Fruit fly (Drosophila melanogaster) whole organism, embryonic: ENCODE results near the gene CG2691.

Source experiments
- ATbp ChIP-seq: fragments of 200-800 bp; sonication (Bioruptor generic); optimal IDR thresholded peaks from 2 replicates; lab custom pipeline; 2017; ENCODE audit warnings: missing biosample characterization, mild to moderate bottlenecking, missing genetic modification characterization, missing genetic modification reagents
- Adf1 ChIP-seq: fragments of 200-800 bp; sonication (Bioruptor generic); IDR thresholded peaks from 2 replicates; pipeline ENCODE4 v1.3.6; 2022; ENCODE audit warnings: missing biosample characterization, missing genetic modification characterization
- Aef1 ChIP-seq: fragments of 200-800 bp; sonication (Bioruptor generic); IDR thresholded peaks from 3 replicates; pipeline ENCODE4 v1.3.6; 2022; ENCODE audit warnings: missing biosample characterization, missing genetic modification characterization
- B-H1 ChIP-seq: fragments of 200-800 bp; sonication (Bioruptor generic); IDR thresholded peaks from 3 replicates; pipeline ENCODE4 v1.3.6; 2022; ENCODE audit warnings: missing biosample characterization, missing genetic modification characterization
- BEAF-32 ChIP-seq: fragments of 200-800 bp; sonication (Bioruptor generic); optimal IDR thresholded peaks from 3 replicates; lab custom pipeline; 2017; ENCODE audit warnings: missing biosample characterization, missing genetic modification characterization, mild to moderate bottlenecking, moderate library complexity, missing genetic modification reagents
- CG10147 ChIP-seq: fragments of 200-800 bp; sonication (Bioruptor generic); optimal IDR thresholded peaks from 2 replicates; lab custom pipeline; 2019; ENCODE audit warnings: missing biosample characterization, mild to moderate bottlenecking, missing genetic modification characterization, moderate library complexity
- CG11093 ChIP-seq: fragments of 200-800 bp; sonication (Bioruptor generic); IDR thresholded peaks from 3 replicates; pipeline ENCODE4 v1.3.6; 2022; ENCODE audit warnings: missing biosample characterization, missing genetic modification characterization
- CG12942 ChIP-seq: fragments of 200-800 bp; sonication (Bioruptor generic); optimal IDR thresholded peaks from 3 replicates; lab custom pipeline; 2016; ENCODE audit warnings: missing biosample characterization, missing genetic modification characterization
- CG14965 ChIP-seq: fragments of 200-800 bp; sonication (Bioruptor generic); optimal IDR thresholded peaks from 2 replicates; lab custom pipeline; 2016; ENCODE audit warnings: missing biosample characterization, missing genetic modification characterization, borderline replicate concordance
- CG15011 ChIP-seq: fragments of 200-800 bp; sonication (Bioruptor generic); optimal IDR thresholded peaks from 3 replicates; lab custom pipeline; 2018; ENCODE audit warnings: missing biosample characterization, mild to moderate bottlenecking, missing genetic modification characterization
- CG16863 ChIP-seq: fragments of 200-800 bp; sonication (Bioruptor generic); optimal IDR thresholded peaks from 3 replicates; lab custom pipeline; 2016; ENCODE audit warnings: missing biosample characterization, missing genetic modification characterization
- CG17568 ChIP-seq: fragments of 200-800 bp; sonication (Bioruptor generic); optimal IDR thresholded peaks from 2 replicates; lab custom pipeline; 2018; ENCODE audit warnings: missing biosample characterization, mild to moderate bottlenecking, missing genetic modification characterization, moderate library complexity
- CG18599 ChIP-seq: fragments of 200-800 bp; sonication (Bioruptor generic); optimal IDR thresholded peaks from 3 replicates; lab custom pipeline; 2017; ENCODE audit warnings: missing biosample characterization, missing genetic modification characterization, mild to moderate bottlenecking, moderate library complexity, missing genetic modification reagents
- CG18619 ChIP-seq: fragments of 200-800 bp; sonication (Bioruptor generic); optimal IDR thresholded peaks from 3 replicates; lab custom pipeline; 2017; ENCODE audit warnings: missing biosample characterization, mild to moderate bottlenecking, missing genetic modification characterization
- CG2678 ChIP-seq: fragments of 200-800 bp; sonication (Bioruptor generic); optimal IDR thresholded peaks from 3 replicates; lab custom pipeline; 2019; ENCODE audit warnings: missing biosample characterization, mild to moderate bottlenecking, missing genetic modification characterization, moderate library complexity
- CG30403 ChIP-seq: fragments of 200-800 bp; sonication (Bioruptor generic); optimal IDR thresholded peaks from 3 replicates; lab custom pipeline; 2016; ENCODE audit warnings: missing biosample characterization, missing genetic modification characterization
- CG31365 ChIP-seq: fragments of 200-800 bp; sonication (Bioruptor generic); optimal IDR thresholded peaks from 2 replicates; lab custom pipeline; 2018; ENCODE audit warnings: missing biosample characterization, mild to moderate bottlenecking, missing genetic modification characterization
- CG33213 ChIP-seq: fragments of 200-800 bp; sonication (Bioruptor generic); optimal IDR thresholded peaks from 3 replicates; lab custom pipeline; 2016; ENCODE audit warnings: missing biosample characterization, missing genetic modification characterization
- CG5180 ChIP-seq: fragments of 200-800 bp; sonication (Bioruptor generic); optimal IDR thresholded peaks from 3 replicates; lab custom pipeline; 2017; ENCODE audit warnings: missing biosample characterization, missing genetic modification characterization, mild to moderate bottlenecking, moderate library complexity, missing genetic modification reagents
- CG7357 ChIP-seq: fragments of 200-800 bp; sonication (Bioruptor generic); IDR thresholded peaks from 3 replicates; pipeline ENCODE4 v1.3.6; 2022; ENCODE audit warnings: missing biosample characterization, missing genetic modification characterization
- CG7372 ChIP-seq: fragments of 200-800 bp; sonication (Bioruptor generic); IDR thresholded peaks from 2 replicates; pipeline ENCODE4 v1.3.6; 2022; ENCODE audit warnings: missing biosample characterization, missing genetic modification characterization
- CG8388 ChIP-seq: fragments of 200-800 bp; sonication (Bioruptor generic); optimal IDR thresholded peaks from 2 replicates; lab custom pipeline; 2019; ENCODE audit warnings: missing biosample characterization, mild to moderate bottlenecking, missing genetic modification characterization, moderate library complexity
- Chrac-16 ChIP-seq: fragments of 200-800 bp; sonication (Bioruptor generic); optimal IDR thresholded peaks from 3 replicates; lab custom pipeline; 2016; ENCODE audit warnings: missing biosample characterization, missing genetic modification characterization
- Drgx ChIP-seq: fragments of 200-800 bp; sonication (Bioruptor generic); IDR thresholded peaks from 2 replicates; pipeline ENCODE4 v1.3.6; 2022; ENCODE audit warnings: missing biosample characterization, missing genetic modification characterization
- E2f2 ChIP-seq: fragments of 200-800 bp; sonication (Bioruptor generic); IDR thresholded peaks from 2 replicates; pipeline ENCODE4 v1.3.6; 2022; ENCODE audit warnings: missing biosample characterization, missing genetic modification characterization
- Hmr ChIP-seq: fragments of 200-800 bp; sonication (Bioruptor generic); optimal IDR thresholded peaks from 3 replicates; lab custom pipeline; 2017; ENCODE audit warnings: mild to moderate bottlenecking, missing biosample characterization, missing genetic modification reagents, missing genetic modification characterization
- Lim3 ChIP-seq: fragments of 200-800 bp; sonication (Bioruptor generic); IDR thresholded peaks from 2 replicates; pipeline ENCODE4 v1.3.6; 2022; ENCODE audit warnings: missing biosample characterization, missing genetic modification characterization
- Pdp1 ChIP-seq, 2 experiments: fragments of 200-800 bp; sonication (Bioruptor generic); optimal IDR thresholded peaks; 3 replicates each; lab custom pipeline; 2016; ENCODE audit warnings: missing biosample characterization in 2 of 2, missing genetic modification characterization in 2 of 2, mild to moderate bottlenecking in 1 of 2, moderate library complexity in 1 of 2
- Ptx1 ChIP-seq: fragments of 200-800 bp; sonication (Bioruptor generic); IDR thresholded peaks from 2 replicates; pipeline ENCODE4 v1.3.6; 2022; ENCODE audit warnings: missing biosample characterization, missing genetic modification characterization
- Sox100B ChIP-seq: fragments of 200-800 bp; sonication (Bioruptor generic); optimal IDR thresholded peaks from 3 replicates; lab custom pipeline; 2018; ENCODE audit warnings: missing biosample characterization, mild to moderate bottlenecking, missing genetic modification characterization
- YL-1 ChIP-seq: fragments of 200-800 bp; sonication (Bioruptor generic); optimal IDR thresholded peaks from 3 replicates; lab custom pipeline; 2017; ENCODE audit warnings: missing biosample characterization, mild to moderate bottlenecking, missing genetic modification characterization
- ac ChIP-seq: fragments of 200-800 bp; sonication (Bioruptor generic); optimal IDR thresholded peaks from 3 replicates; lab custom pipeline; 2017; ENCODE audit warnings: missing biosample characterization, mild to moderate bottlenecking, missing genetic modification characterization
- ara ChIP-seq: fragments of 200-800 bp; sonication (Bioruptor generic); IDR thresholded peaks from 2 replicates; pipeline ENCODE4 v1.3.6; 2022; ENCODE audit warnings: missing biosample characterization, missing genetic modification characterization
- ash1 ChIP-seq: fragments of 200-800 bp; sonication (Bioruptor generic); optimal IDR thresholded peaks from 2 replicates; lab custom pipeline; 2018; ENCODE audit warnings: missing biosample characterization, mild to moderate bottlenecking, missing genetic modification characterization
- bcd ChIP-seq: fragments of 200-800 bp; sonication (Bioruptor generic); optimal IDR thresholded peaks from 2 replicates; lab custom pipeline; 2017; ENCODE audit warnings: missing biosample characterization, mild to moderate bottlenecking, missing genetic modification characterization
- chif ChIP-seq, 2 experiments: fragments of 200-800 bp; sonication (Bioruptor generic); optimal IDR thresholded peaks; 3 replicates each; lab custom pipeline; 2016; ENCODE audit warnings: missing biosample characterization in 2 of 2, missing genetic modification characterization in 2 of 2
- chinmo ChIP-seq: fragments of 200-800 bp; sonication (Bioruptor generic); IDR thresholded peaks from 4 replicates; pipeline ENCODE4 v1.3.6; 2022; ENCODE audit warnings: missing biosample characterization, missing genetic modification characterization; ENCODE audit not compliant: partially characterized antibody
- ci ChIP-seq: fragments of 200-800 bp; sonication (Bioruptor generic); IDR thresholded peaks from 3 replicates; pipeline ENCODE4 v1.3.6; 2022; ENCODE audit warnings: missing biosample characterization, missing genetic modification characterization
- crp ChIP-seq, 2 experiments: fragments of 200-800 bp; sonication (Bioruptor generic); optimal IDR thresholded peaks; 2 replicates in 1 of 2; 3 replicates in 1 of 2; lab custom pipeline; 2017; ENCODE audit warnings: missing biosample characterization in 2 of 2, missing genetic modification characterization in 2 of 2, mild to moderate bottlenecking in 1 of 2, moderate library complexity in 1 of 2
- ems ChIP-seq: fragments of 200-800 bp; sonication (Bioruptor generic); optimal IDR thresholded peaks from 3 replicates; lab custom pipeline; 2016; ENCODE audit warnings: missing biosample characterization, missing genetic modification characterization
- fd64A ChIP-seq: fragments of 200-800 bp; sonication (Bioruptor generic); optimal IDR thresholded peaks from 3 replicates; lab custom pipeline; 2018; ENCODE audit warnings: missing biosample characterization, mild to moderate bottlenecking, missing genetic modification characterization
- fru ChIP-seq: fragments of >200 bp; optimal IDR thresholded peaks from 2 replicates; lab custom pipeline; 2017
- gce ChIP-seq: fragments of 200-800 bp; sonication (Bioruptor generic); IDR thresholded peaks from 3 replicates; pipeline ENCODE4 v1.3.6; 2022; ENCODE audit warnings: missing biosample characterization, missing genetic modification characterization
- h ChIP-seq: fragments of >200 bp; optimal IDR thresholded peaks from 2 replicates; lab custom pipeline; 2017
- sens-2 ChIP-seq: fragments of 200-800 bp; sonication (Bioruptor generic); IDR thresholded peaks from 2 replicates; pipeline ENCODE4 v1.3.6; 2022; ENCODE audit warnings: missing biosample characterization, missing genetic modification characterization
- seq ChIP-seq: fragments of 200-800 bp; sonication (Bioruptor generic); IDR thresholded peaks from 2 replicates; pipeline ENCODE4 v1.3.6; 2022; ENCODE audit warnings: missing biosample characterization, missing genetic modification characterization
- sima ChIP-seq: fragments of 200-800 bp; sonication (Bioruptor generic); optimal IDR thresholded peaks from 2 replicates; lab custom pipeline; 2016; ENCODE audit warnings: missing biosample characterization, missing genetic modification characterization
- sob ChIP-seq: fragments of 200-800 bp; sonication (Bioruptor generic); IDR thresholded peaks from 2 replicates; pipeline ENCODE4 v1.3.6; 2022; ENCODE audit warnings: missing biosample characterization, missing genetic modification characterization
- trh ChIP-seq: fragments of 200-800 bp; sonication (Bioruptor generic); optimal IDR thresholded peaks from 2 replicates; lab custom pipeline; 2016; ENCODE audit warnings: missing biosample characterization, missing genetic modification characterization
- tup ChIP-seq: fragments of 200-800 bp; sonication (Bioruptor generic); optimal IDR thresholded peaks from 2 replicates; lab custom pipeline; 2016; ENCODE audit warnings: missing biosample characterization, mild to moderate bottlenecking, missing genetic modification characterization, moderate library complexity
- unc-4 ChIP-seq: fragments of 200-800 bp; sonication (Bioruptor generic); IDR thresholded peaks from 2 replicates; pipeline ENCODE4 v1.3.6; 2022; ENCODE audit warnings: missing biosample characterization, missing genetic modification characterization; ENCODE audit not compliant: partially characterized antibody
- vnd ChIP-seq: fragments of 200-800 bp; sonication (Bioruptor generic); IDR thresholded peaks from 3 replicates; pipeline ENCODE4 v1.3.6; 2022; ENCODE audit warnings: missing biosample characterization, missing genetic modification characterization; ENCODE audit not compliant: partially characterized antibody
- yki ChIP-seq: fragments of >200 bp; optimal IDR thresholded peaks from 3 replicates; lab custom pipeline; 2018

The CG2691 gene

DNA sequence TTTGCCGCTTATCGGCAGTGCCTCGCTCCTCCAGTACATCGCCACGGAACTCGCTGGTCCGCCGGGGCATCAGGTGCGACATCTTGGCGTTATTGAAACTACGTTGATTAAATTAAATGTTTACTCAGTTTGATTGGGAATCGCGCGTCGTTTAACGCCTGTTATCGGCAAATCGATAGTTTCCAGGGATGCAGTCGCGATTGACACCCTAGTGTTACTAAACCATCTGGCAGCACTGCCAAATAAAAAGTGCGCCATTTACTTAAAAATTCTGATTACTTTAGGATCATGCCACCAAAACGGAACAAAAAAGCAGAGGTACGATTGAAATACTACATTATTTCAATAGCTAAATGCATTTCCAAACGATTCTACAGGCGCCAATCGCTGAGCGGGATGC is 12.3 kb downstream of the CG2691 start, which contains the start of the genes Ndc80 and BthD (continued):
- TF ChIP-seq Adf1 (GFP tag; lab: Robert Waterston, UW) (no peak), CG33213 (GFP tag; lab: Kevin White, UChicago) (no peak), fru (lab: Kevin White, UChicago) (no peak), yki (lab: Kevin White, UChicago) (no peak), ash1 (no peak), CG17568 (GFP tag; lab: Kevin White, UChicago) (no peak), ATbp (GFP tag; lab: Kevin White, UChicago) (no peak), sob (GFP tag; lab: Robert Waterston, UW) (no peak), ems (GFP tag; lab: Kevin White, UChicago) (no peak), chif (GFP tag; optimal IDR thresholded peaks at IDR 0.05; lab: Kevin White, UChicago) (no peak), CG14965 (GFP tag; lab: Kevin White, UChicago) (no peak), YL-1 (GFP tag; lab: Kevin White, UChicago) (peak; percentile 43), Chrac-16 (GFP tag; lab: Kevin White, UChicago) (no peak), bcd (no peak), sima (GFP tag; lab: Kevin White, UChicago) (no peak), vnd (peak; percentile 54; the same call in 1 of the 3 replicates), BEAF-32 (GFP tag; lab: Kevin White, UChicago) (peak; percentile 71), CG5180 (no peak), fd64A (no peak), Ptx1 (GFP tag; lab: Robert Waterston, UW) (no peak), Pdp1 (GFP tag; optimal IDR thresholded peaks at IDR 0.05; lab: Kevin White, UChicago) (no peak), CG18599 (no peak), CG8388 (no peak), Aef1 (GFP tag; lab: Robert Waterston, UW) (no peak), Hmr (GFP tag; lab: Kevin White, UChicago) (no peak), Sox100B (GFP tag; lab: Kevin White, UChicago) (no peak), ac (GFP tag; lab: Kevin White, UChicago) (no peak), unc-4 (GFP tag; lab: Robert Waterston, UW) (peak; percentile 66), h (lab: Kevin White, UChicago) (no peak), CG12942 (no peak), trh (no peak), Lim3 (GFP tag; lab: Robert Waterston, UW) (no peak), sens-2 (no peak), CG31365 (no peak), CG2678 (no peak), ara (no peak), Drgx (GFP tag; lab: Robert Waterston, UW) (no peak), CG7372 (GFP tag; lab: Robert Waterston, UW) (no peak), CG30403 (no peak), seq (no peak), chinmo (GFP tag; lab: Robert Waterston, UW) (no peak), CG11093 (GFP tag; lab: Robert Waterston, UW) (no peak), tup (no peak), CG10147 (GFP tag; lab: Kevin White, UChicago) (no peak), CG15011 (no peak), gce (GFP tag; lab: Robert Waterston, UW) (no peak), crp (GFP tag; optimal IDR thresholded peaks at IDR 0.05; lab: Kevin White, UChicago) (no peak), ci (GFP tag; lab: Robert Waterston, UW) (peak; percentile 19; the same call in 1 of the 3 replicates), CG7357 (no peak), CG18619 (GFP tag; lab: Kevin White, UChicago) (no peak), E2f2 (GFP tag; lab: Robert Waterston, UW) (peak; percentile 97), B-H1 (no peak), CG16863 (GFP tag; lab: Kevin White, UChicago) (no peak)
